Worm (Caenorhabditis elegans) whole organism, L1 larva: ENCODE measurements around the gene eif-3.K.
A peak's percentile ranks its signal among the peaks of the same experiment; 100 is the strongest.

ENCODE experiments used
- C34B4.2 ChIP-seq: sonication (generic microtip); optimal IDR thresholded peaks from 2 replicates; lab custom pipeline; 2017; ENCODE audit warnings: mild to moderate bottlenecking, missing genetic modification characterization, missing compliant biosample characterization
- F16B12.6 ChIP-seq: fragments of 150-350 bp; optimal IDR thresholded peaks from 2 replicates; lab custom pipeline; 2014; ENCODE audit warnings: missing biosample characterization, missing genetic modification characterization
- aha-1 ChIP-seq: fragments of 150-350 bp; optimal IDR thresholded peaks from 2 replicates; lab custom pipeline; 2014; ENCODE audit warnings: missing biosample characterization, missing genetic modification characterization
- ama-1 ChIP-seq: fragments of 150-350 bp; optimal IDR thresholded peaks from 2 replicates; lab custom pipeline; 2014
- ceh-82 ChIP-seq, 3 experiments: fragments of 150-350 bp in 1 of 3; sonication (generic microtip) in 2 of 3; optimal IDR thresholded peaks; 2 replicates each; lab custom pipeline; 2014 to 2017; ENCODE audit warnings: missing biosample characterization in 3 of 3, missing genetic modification characterization in 3 of 3
- ceh-88 ChIP-seq: fragments of 200-800 bp; sonication (Bioruptor generic); IDR thresholded peaks from 2 replicates; pipeline ENCODE4 v1.3.6; 2022; ENCODE audit warnings: missing genetic modification characterization, missing compliant biosample characterization
- efl-3 ChIP-seq: fragments of 200-800 bp; sonication (Bioruptor generic); optimal IDR thresholded peaks from 2 replicates; lab custom pipeline; 2018; ENCODE audit warnings: mild to moderate bottlenecking, missing genetic modification characterization, missing compliant biosample characterization
- egl-13 ChIP-seq: sonication (generic microtip); optimal IDR thresholded peaks from 2 replicates; lab custom pipeline; 2016; ENCODE audit warnings: missing genotype, missing genetic modification reagents, missing genetic modification characterization, missing compliant biosample characterization
- elt-3 ChIP-seq, 6 experiments: fragments of 150-350 bp in 1 of 6; sonication (generic microtip); optimal IDR thresholded peaks; 2 replicates each; lab custom pipeline; 2017 to 2018; ENCODE audit warnings: missing biosample characterization in 6 of 6, missing genetic modification characterization in 6 of 6, inconsistent platforms in 1 of 6
- ets-5 ChIP-seq: fragments of 200-800 bp; sonication (Bioruptor generic); IDR thresholded peaks from 2 replicates; pipeline ENCODE4 v1.3.6; 2022; ENCODE audit warnings: missing genetic modification characterization, missing compliant biosample characterization
- fkh-10 ChIP-seq: sonication (generic microtip); optimal IDR thresholded peaks from 2 replicates; lab custom pipeline; 2017; ENCODE audit warnings: missing biosample characterization, missing genetic modification reagents, missing genetic modification characterization
- fkh-8 ChIP-seq: sonication (generic microtip); optimal IDR thresholded peaks from 2 replicates; lab custom pipeline; 2016; ENCODE audit warnings: mild to moderate bottlenecking, missing genetic modification characterization, missing compliant biosample characterization
- fos-1 ChIP-seq: fragments of 150-350 bp; optimal IDR thresholded peaks from 2 replicates; lab custom pipeline; 2014; ENCODE audit warnings: missing biosample characterization, missing genetic modification characterization
- grh-1 ChIP-seq: fragments of 200-800 bp; sonication (Bioruptor generic); IDR thresholded peaks from 2 replicates; pipeline ENCODE4 v1.3.6; 2022; ENCODE audit warnings: missing genetic modification reagents, missing genetic modification characterization, missing compliant biosample characterization
- hlh-4 ChIP-seq: sonication (generic microtip); optimal IDR thresholded peaks from 2 replicates; lab custom pipeline; 2016; ENCODE audit warnings: mild to moderate bottlenecking, missing genetic modification characterization, missing compliant biosample characterization
- irx-1 ChIP-seq: sonication (generic microtip); optimal IDR thresholded peaks from 2 replicates; lab custom pipeline; 2016; ENCODE audit warnings: missing genetic modification characterization, missing compliant biosample characterization
- isw-1 ChIP-seq: fragments of 200-800 bp; sonication (Bioruptor generic); IDR thresholded peaks from 2 replicates; pipeline ENCODE4 v1.3.6; 2022; ENCODE audit warnings: missing genetic modification characterization, missing compliant biosample characterization
- lin-13 ChIP-seq: fragments of 150-350 bp; optimal IDR thresholded peaks from 2 replicates; lab custom pipeline; 2014; ENCODE audit warnings: missing biosample characterization, missing genetic modification reagents, missing genetic modification characterization
- mdl-1 ChIP-seq, 2 experiments: fragments of 150-350 bp; optimal IDR thresholded peaks; 2 replicates each; lab custom pipeline; 2014 to 2017; ENCODE audit warnings: missing biosample characterization in 2 of 2, missing genetic modification characterization in 2 of 2, inconsistent platforms in 1 of 2
- nhr-12 ChIP-seq: sonication (generic microtip); optimal IDR thresholded peaks from 2 replicates; lab custom pipeline; 2017; ENCODE audit warnings: missing biosample characterization, missing genetic modification characterization
- nhr-237 ChIP-seq: fragments of 150-350 bp; optimal IDR thresholded peaks from 2 replicates; lab custom pipeline; 2014; ENCODE audit warnings: missing biosample characterization, missing genetic modification characterization
- nhr-47 ChIP-seq: sonication (generic microtip); optimal IDR thresholded peaks from 2 replicates; lab custom pipeline; 2016; ENCODE audit warnings: mild to moderate bottlenecking, missing genetic modification characterization, moderate library complexity, missing compliant biosample characterization
- nhr-71 ChIP-seq: sonication (generic microtip); optimal IDR thresholded peaks from 2 replicates; lab custom pipeline; 2016; ENCODE audit warnings: mild to moderate bottlenecking, missing genetic modification characterization, moderate library complexity, missing compliant biosample characterization
- nhr-84 ChIP-seq: sonication (generic microtip); optimal IDR thresholded peaks from 2 replicates; lab custom pipeline; 2017; ENCODE audit warnings: missing biosample characterization, missing genetic modification characterization
- nhr-90 ChIP-seq: sonication (generic microtip); optimal IDR thresholded peaks from 2 replicates; lab custom pipeline; 2016; ENCODE audit warnings: mild to moderate bottlenecking, missing genetic modification characterization, missing compliant biosample characterization; ENCODE audit not compliant: poor library complexity
- pax-3 ChIP-seq: fragments of 200-800 bp; sonication (Bioruptor generic); optimal IDR thresholded peaks from 2 replicates; lab custom pipeline; 2018; ENCODE audit warnings: mild to moderate bottlenecking, missing genetic modification characterization, moderate library complexity, missing compliant biosample characterization
- rnt-1 ChIP-seq: sonication (generic microtip); optimal IDR thresholded peaks from 2 replicates; lab custom pipeline; 2016; ENCODE audit warnings: mild to moderate bottlenecking, missing genetic modification characterization, moderate library complexity, missing compliant biosample characterization
- snpc-4 ChIP-seq: fragments of 150-350 bp; optimal IDR thresholded peaks from 2 replicates; lab custom pipeline; 2014; ENCODE audit warnings: missing biosample characterization, missing genetic modification characterization
- swsn-7 ChIP-seq: sonication (generic microtip); optimal IDR thresholded peaks from 2 replicates; lab custom pipeline; 2016; ENCODE audit warnings: missing genetic modification characterization, missing compliant biosample characterization
- unc-130 ChIP-seq: fragments of 150-350 bp; optimal IDR thresholded peaks from 2 replicates; lab custom pipeline; 2017; ENCODE audit warnings: missing biosample characterization, missing genetic modification characterization, inconsistent platforms
- unc-30 ChIP-seq: sonication (generic microtip); optimal IDR thresholded peaks from 2 replicates; lab custom pipeline; 2017; ENCODE audit warnings: missing biosample characterization, missing genetic modification characterization
- unc-62 ChIP-seq: fragments of 150-350 bp; optimal IDR thresholded peaks from 2 replicates; lab custom pipeline; 2014; ENCODE audit warnings: missing biosample characterization, missing genetic modification reagents, missing genetic modification characterization
- unc-98 ChIP-seq: fragments of 200-800 bp; sonication (Bioruptor generic); IDR thresholded peaks from 2 replicates; pipeline ENCODE4 v1.3.6; 2022; ENCODE audit warnings: missing genetic modification characterization, missing compliant biosample characterization
- zag-1 ChIP-seq: fragments of 150-350 bp; optimal IDR thresholded peaks from 2 replicates; lab custom pipeline; 2014; ENCODE audit warnings: missing biosample characterization, missing genetic modification characterization
- zip-4 ChIP-seq: fragments of 200-800 bp; sonication (Bioruptor generic); optimal IDR thresholded peaks from 2 replicates; lab custom pipeline; 2018; ENCODE audit warnings: mild to moderate bottlenecking, missing genetic modification characterization, moderate library complexity, missing compliant biosample characterization

eif-3.K gene

ce11 chrV:13003378-13003777 lies 49.6 kb downstream of the eif-3.K start (continued):
- no peak for TF ChIP-seq ets-5 (GFP tag; lab: Robert Waterston, UW)
- no peak for TF ChIP-seq unc-30 (tag; lab: Kevin White, UChicago)
- peak in 1 of 2 experiments; percentile 74 for TF ChIP-seq mdl-1 (tag; optimal IDR thresholded peaks at IDR 0.05; lab: Kevin White, UChicago)
- peak; percentile 43 for TF ChIP-seq lin-13 (GFP tag; lab: Kevin White, UChicago)
- peak in 4 of 6 experiments; percentile 23 to 47 (median 44) for TF ChIP-seq elt-3 (tag; optimal IDR thresholded peaks at IDR 0.05; lab: Kevin White, UChicago)
- peak; percentile 14 for TF ChIP-seq fkh-10 (GFP tag; lab: Kevin White, UChicago)
- no peak for TF ChIP-seq isw-1
- peak; percentile 20 to 58 (median 54) for TF ChIP-seq ceh-82 (tag; optimal IDR thresholded peaks at IDR 0.05; lab: Kevin White, UChicago)
- TF ChIP-seq fkh-8 (tag; lab: Kevin White, UChicago) = peak; percentile 62
- TF ChIP-seq zip-4 (GFP tag; lab: Kevin White, UChicago) = peak; percentile 15
- TF ChIP-seq nhr-71 (tag; lab: Kevin White, UChicago) = peak; percentile 74
- TF ChIP-seq zag-1 (tag; lab: Kevin White, UChicago) = no peak
- peak; percentile 58 for TF ChIP-seq swsn-7 (tag; lab: Kevin White, UChicago)
- peak; percentile 59 for TF ChIP-seq unc-130 (tag; lab: Kevin White, UChicago)
- no peak for TF ChIP-seq egl-13
- no peak for TF ChIP-seq grh-1 (GFP tag; lab: Robert Waterston, UW)
- peak; percentile 50 for TF ChIP-seq irx-1 (tag; lab: Kevin White, UChicago)
- TF ChIP-seq aha-1 (tag; lab: Kevin White, UChicago) = no peak
- no peak for TF ChIP-seq ama-1
- TF ChIP-seq nhr-12 (tag; lab: Kevin White, UChicago) = no peak
- no peak for TF ChIP-seq C34B4.2 (tag; lab: Kevin White, UChicago)
- TF ChIP-seq ceh-88 (GFP tag; lab: Robert Waterston, UW) = no peak; the same call in 1 of the 2 replicates
- TF ChIP-seq nhr-84 (tag; lab: Kevin White, UChicago) = no peak
- no peak for TF ChIP-seq nhr-237
- TF ChIP-seq nhr-47 (tag; lab: Kevin White, UChicago) = peak; percentile 75
- no peak for TF ChIP-seq efl-3
- TF ChIP-seq F16B12.6 (tag; lab: Kevin White, UChicago) = no peak
- TF ChIP-seq unc-98 (GFP tag; lab: Robert Waterston, UW) = no peak
- TF ChIP-seq pax-3 = peak; percentile 71
- no peak for TF ChIP-seq hlh-4 (tag; lab: Kevin White, UChicago)
- TF ChIP-seq nhr-90 = peak; percentile 55

ce11 chrV:13004374-13004773 lies 50.6 kb downstream of the eif-3.K start:
- TF ChIP-seq unc-62 (GFP tag; lab: Kevin White, UChicago) = no peak
- no peak for TF ChIP-seq snpc-4
- TF ChIP-seq rnt-1 (tag; lab: Kevin White, UChicago) = no peak
- TF ChIP-seq fos-1 = no peak
